Fruit fly (Drosophila melanogaster) whole organism, embryonic: ENCODE measurements around the gene Mst89B.

Experiments
- CG10366 ChIP-seq: fragments of 200-800 bp; sonication (Bioruptor generic); IDR thresholded peaks from 2 replicates; pipeline ENCODE4 v1.3.6; 2022; ENCODE audit warnings: missing biosample characterization, missing genetic modification characterization
- CG10543 ChIP-seq: fragments of 200-800 bp; sonication (Bioruptor generic); optimal IDR thresholded peaks from 3 replicates; lab custom pipeline; 2017; ENCODE audit warnings: missing biosample characterization, mild to moderate bottlenecking, missing genetic modification characterization, moderate library complexity
- CG12219 ChIP-seq: fragments of 200-800 bp; sonication (Bioruptor generic); optimal IDR thresholded peaks from 3 replicates; lab custom pipeline; 2018; ENCODE audit warnings: missing biosample characterization, mild to moderate bottlenecking, missing genetic modification characterization
- CG13624 ChIP-seq: fragments of 200-800 bp; sonication (Bioruptor generic); optimal IDR thresholded peaks from 2 replicates; lab custom pipeline; 2016; ENCODE audit warnings: missing biosample characterization, missing genetic modification characterization
- CG16815 ChIP-seq: fragments of 200-800 bp; sonication (Bioruptor generic); optimal IDR thresholded peaks from 3 replicates; lab custom pipeline; 2017; ENCODE audit warnings: missing biosample characterization, mild to moderate bottlenecking, missing genetic modification characterization
- CG2129 ChIP-seq: fragments of 200-800 bp; sonication (Bioruptor generic); IDR thresholded peaks from 2 replicates; pipeline ENCODE4 v1.3.6; 2022; ENCODE audit warnings: missing biosample characterization, missing genetic modification characterization; ENCODE audit not compliant: partially characterized antibody
- CG2712 ChIP-seq: fragments of 200-800 bp; optimal IDR thresholded peaks from 3 replicates; lab custom pipeline; 2019; ENCODE audit warnings: missing biosample characterization, mild to moderate bottlenecking, missing genetic modification characterization, moderate library complexity
- CG31224 ChIP-seq: fragments of 200-800 bp; sonication (Bioruptor generic); IDR thresholded peaks from 2 replicates; pipeline ENCODE4 v1.3.6; 2022; ENCODE audit warnings: missing biosample characterization, missing genetic modification characterization
- CG42726 ChIP-seq: fragments of 200-800 bp; sonication (Bioruptor generic); IDR thresholded peaks from 2 replicates; pipeline ENCODE4 v1.3.6; 2022; ENCODE audit warnings: missing biosample characterization, missing genetic modification characterization; ENCODE audit not compliant: partially characterized antibody
- CG4328 ChIP-seq: fragments of 200-800 bp; sonication (Bioruptor generic); optimal IDR thresholded peaks from 3 replicates; lab custom pipeline; 2017; ENCODE audit warnings: missing biosample characterization, missing genetic modification reagents, missing genetic modification characterization
- CG4404 ChIP-seq: fragments of 200-800 bp; sonication (Bioruptor generic); IDR thresholded peaks from 2 replicates; pipeline ENCODE4 v1.3.6; 2022; ENCODE audit warnings: missing biosample characterization, missing genetic modification characterization
- CG5953 ChIP-seq: fragments of 200-800 bp; sonication (Bioruptor generic); IDR thresholded peaks from 2 replicates; pipeline ENCODE4 v1.3.6; 2022; ENCODE audit warnings: missing biosample characterization, missing genetic modification characterization
- CG6765 ChIP-seq: fragments of 200-800 bp; sonication (Bioruptor generic); optimal IDR thresholded peaks from 3 replicates; lab custom pipeline; 2017; ENCODE audit warnings: missing biosample characterization, mild to moderate bottlenecking, missing genetic modification characterization
- CG6854 ChIP-seq: fragments of 200-800 bp; sonication (Bioruptor generic); optimal IDR thresholded peaks from 3 replicates; lab custom pipeline; 2017; ENCODE audit warnings: missing biosample characterization, mild to moderate bottlenecking, missing genetic modification characterization
- CG7357 ChIP-seq: fragments of 200-800 bp; sonication (Bioruptor generic); IDR thresholded peaks from 3 replicates; pipeline ENCODE4 v1.3.6; 2022; ENCODE audit warnings: missing biosample characterization, missing genetic modification characterization
- CG9437 ChIP-seq: fragments of 200-800 bp; sonication (Bioruptor generic); optimal IDR thresholded peaks from 2 replicates; lab custom pipeline; 2018; ENCODE audit warnings: missing biosample characterization, mild to moderate bottlenecking, missing genetic modification characterization
- Chrac-16 ChIP-seq: fragments of 200-800 bp; sonication (Bioruptor generic); optimal IDR thresholded peaks from 3 replicates; lab custom pipeline; 2016; ENCODE audit warnings: missing biosample characterization, missing genetic modification characterization
- Dad ChIP-seq: fragments of 200-800 bp; sonication (Bioruptor generic); optimal IDR thresholded peaks from 3 replicates; lab custom pipeline; 2016; ENCODE audit warnings: missing biosample characterization, missing genetic modification characterization
- Doc2 ChIP-seq: fragments of 200-800 bp; sonication (Bioruptor generic); IDR thresholded peaks from 2 replicates; pipeline ENCODE4 v1.3.6; 2022; ENCODE audit warnings: missing biosample characterization, missing genetic modification characterization
- ERR ChIP-seq: fragments of 200-800 bp; sonication (Bioruptor generic); optimal IDR thresholded peaks from 2 replicates; lab custom pipeline; 2016; ENCODE audit warnings: missing biosample characterization, missing genetic modification characterization
- Fer1 ChIP-seq: fragments of 200-800 bp; sonication (Bioruptor generic); optimal IDR thresholded peaks from 2 replicates; lab custom pipeline; 2017; ENCODE audit warnings: missing biosample characterization, mild to moderate bottlenecking, missing genetic modification characterization
- HLHmδ ChIP-seq: fragments of 200-800 bp; sonication (Bioruptor generic); optimal IDR thresholded peaks from 2 replicates; lab custom pipeline; 2018; ENCODE audit warnings: missing biosample characterization, mild to moderate bottlenecking, missing genetic modification characterization, moderate library complexity
- Hey ChIP-seq: fragments of 200-800 bp; sonication (Bioruptor generic); optimal IDR thresholded peaks from 3 replicates; lab custom pipeline; 2018; ENCODE audit warnings: missing biosample characterization, mild to moderate bottlenecking, missing genetic modification characterization
- Jarid2 ChIP-seq: fragments of 200-800 bp; sonication (Bioruptor generic); optimal IDR thresholded peaks from 3 replicates; lab custom pipeline; 2017; ENCODE audit warnings: mild to moderate bottlenecking, missing biosample characterization, missing genetic modification reagents, missing genetic modification characterization
- Kr ChIP-seq: fragments of 200-800 bp; sonication (Bioruptor generic); optimal IDR thresholded peaks from 2 replicates; lab custom pipeline; 2017; ENCODE audit warnings: missing biosample characterization, mild to moderate bottlenecking, missing genetic modification characterization
- Med ChIP-seq: fragments of 200-800 bp; sonication (Bioruptor generic); peaks from one replicate; lab custom pipeline; 2016; ENCODE audit warnings: missing biosample characterization, missing genetic modification characterization, mild to moderate bottlenecking, inconsistent platforms, moderate library complexity
- Meics ChIP-seq: fragments of 200-800 bp; sonication (Bioruptor generic); optimal IDR thresholded peaks from 2 replicates; lab custom pipeline; 2017; ENCODE audit warnings: missing biosample characterization, mild to moderate bottlenecking, missing genetic modification characterization
- Mes4 ChIP-seq: fragments of 200-800 bp; sonication (Bioruptor generic); optimal IDR thresholded peaks from 2 replicates; lab custom pipeline; 2016; ENCODE audit warnings: missing biosample characterization, missing genetic modification characterization
- NC2β ChIP-seq: fragments of 200-800 bp; sonication (Bioruptor generic); optimal IDR thresholded peaks from 2 replicates; lab custom pipeline; 2016; ENCODE audit warnings: missing biosample characterization, missing genetic modification characterization
- Sry-δ ChIP-seq: fragments of 200-800 bp; sonication (Bioruptor generic); optimal IDR thresholded peaks from 2 replicates; lab custom pipeline; 2016; ENCODE audit warnings: missing biosample characterization, missing genetic modification characterization
- TFAM ChIP-seq: fragments of 200-800 bp; sonication (Bioruptor generic); optimal IDR thresholded peaks from 2 replicates; lab custom pipeline; 2017; ENCODE audit warnings: missing biosample characterization, missing genetic modification characterization, inconsistent platforms
- ash1 ChIP-seq: fragments of 200-800 bp; sonication (Bioruptor generic); optimal IDR thresholded peaks from 2 replicates; lab custom pipeline; 2018; ENCODE audit warnings: missing biosample characterization, mild to moderate bottlenecking, missing genetic modification characterization
- bowl ChIP-seq: fragments of 200-800 bp; sonication (Bioruptor generic); IDR thresholded peaks from 2 replicates; pipeline ENCODE4 v1.3.6; 2022; ENCODE audit warnings: missing biosample characterization, missing genetic modification characterization
- btn ChIP-seq: fragments of 200-800 bp; sonication (Bioruptor generic); optimal IDR thresholded peaks from 2 replicates; lab custom pipeline; 2016; ENCODE audit warnings: missing biosample characterization, missing genetic modification characterization
- caup ChIP-seq: fragments of 200-800 bp; sonication (Bioruptor generic); optimal IDR thresholded peaks from 3 replicates; lab custom pipeline; 2017; ENCODE audit warnings: missing biosample characterization, mild to moderate bottlenecking, missing genetic modification characterization, moderate library complexity; ENCODE audit not compliant: severe bottlenecking
- corto ChIP-seq: fragments of 200-800 bp; sonication (Bioruptor generic); optimal IDR thresholded peaks from 2 replicates; lab custom pipeline; 2016; ENCODE audit warnings: missing biosample characterization, mild to moderate bottlenecking, missing genetic modification characterization, moderate library complexity
- croc ChIP-seq: fragments of 200-800 bp; sonication (Bioruptor generic); conservative IDR thresholded peaks from 3 replicates; pipeline ENCODE4 v1.3.6; 2022; ENCODE audit warnings: missing biosample characterization, missing genetic modification characterization
- dpn ChIP-seq, 2 experiments: fragments of 200-800 bp; sonication (Bioruptor generic); optimal IDR thresholded peaks; 3 replicates each; lab custom pipeline; 2016; ENCODE audit warnings: missing biosample characterization in 2 of 2, missing genetic modification characterization in 2 of 2
- ems ChIP-seq: fragments of 200-800 bp; sonication (Bioruptor generic); optimal IDR thresholded peaks from 3 replicates; lab custom pipeline; 2016; ENCODE audit warnings: missing biosample characterization, missing genetic modification characterization
- fd3F ChIP-seq: fragments of 200-800 bp; sonication (Bioruptor generic); optimal IDR thresholded peaks from 2 replicates; lab custom pipeline; 2018; ENCODE audit warnings: missing biosample characterization, mild to moderate bottlenecking, missing genetic modification characterization, moderate library complexity
- fd96Cb ChIP-seq: fragments of 200-800 bp; sonication (Bioruptor generic); optimal IDR thresholded peaks from 2 replicates; lab custom pipeline; 2018; ENCODE audit warnings: missing biosample characterization, mild to moderate bottlenecking, missing genetic modification characterization, moderate library complexity
- fru ChIP-seq: fragments of >200 bp; optimal IDR thresholded peaks from 2 replicates; lab custom pipeline; 2017
- gro ChIP-seq: fragments of 200-800 bp; sonication (Bioruptor generic); optimal IDR thresholded peaks from 2 replicates; lab custom pipeline; 2016; ENCODE audit warnings: missing biosample characterization, missing genetic modification characterization
- hb ChIP-seq: fragments of 200-800 bp; sonication (Bioruptor generic); IDR thresholded peaks from 3 replicates; pipeline ENCODE4 v1.3.6; 2022; ENCODE audit warnings: missing biosample characterization, missing genetic modification characterization; ENCODE audit not compliant: partially characterized antibody
- insv ChIP-seq, 2 experiments: fragments of 200-800 bp; sonication (Bioruptor generic); optimal IDR thresholded peaks; 3 replicates each; lab custom pipeline; 2016 to 2018; ENCODE audit warnings: missing biosample characterization in 2 of 2, missing genetic modification characterization in 2 of 2
- ken ChIP-seq: fragments of 200-800 bp; sonication (Bioruptor generic); IDR thresholded peaks from 3 replicates; pipeline ENCODE4 v1.3.6; 2022; ENCODE audit warnings: missing biosample characterization, missing genetic modification characterization
- nerfin-2 ChIP-seq: fragments of 200-800 bp; sonication (Bioruptor generic); IDR thresholded peaks from 2 replicates; pipeline ENCODE4 v1.3.6; 2022; ENCODE audit warnings: missing biosample characterization, missing genetic modification characterization; ENCODE audit not compliant: partially characterized antibody
- nom ChIP-seq: fragments of 200-800 bp; sonication (Bioruptor generic); optimal IDR thresholded peaks from 2 replicates; lab custom pipeline; 2017; ENCODE audit warnings: missing biosample characterization, missing genetic modification characterization, mild to moderate bottlenecking, moderate library complexity, missing genetic modification reagents
- org-1 ChIP-seq: fragments of 200-800 bp; sonication (Bioruptor generic); optimal IDR thresholded peaks from 2 replicates; lab custom pipeline; 2017; ENCODE audit warnings: missing biosample characterization, missing genetic modification characterization
- sqz ChIP-seq: fragments of 200-800 bp; sonication (Bioruptor generic); optimal IDR thresholded peaks from 3 replicates; lab custom pipeline; 2018; ENCODE audit warnings: missing biosample characterization, mild to moderate bottlenecking, missing genetic modification characterization
- unpg ChIP-seq: fragments of 200-800 bp; sonication (Bioruptor generic); optimal IDR thresholded peaks from 3 replicates; lab custom pipeline; 2018; ENCODE audit warnings: missing biosample characterization, mild to moderate bottlenecking, missing genetic modification characterization, moderate library complexity

The Mst89B gene

dm6 chr3R:16242461-16242934, 24.3 kb upstream of the Mst89B start (continued):
- TF ChIP-seq Fer1 (GFP tag; lab: Kevin White, UChicago) (peak; percentile 81), dpn (GFP tag; optimal IDR thresholded peaks at IDR 0.05; lab: Kevin White, UChicago) (peak in 1 of 2 experiments; percentile 19), Hey (tag; lab: Kevin White, UChicago) (peak; percentile 83), NC2β (peak; percentile 5), sqz (GFP tag; lab: Kevin White, UChicago) (peak; percentile 75), CG42726 (GFP tag; lab: Robert Waterston, UW) (no peak), CG7357 (no peak), CG4404 (no peak), CG2712 (tag; lab: Kevin White, UChicago) (peak; percentile 28), TFAM (GFP tag; lab: Kevin White, UChicago) (no peak), fru (lab: Kevin White, UChicago) (no peak), CG6765 (GFP tag; lab: Kevin White, UChicago) (peak; percentile 35), gro (GFP tag; lab: Kevin White, UChicago) (peak; percentile 80), insv (GFP tag; optimal IDR thresholded peaks at IDR 0.05; lab: Kevin White, UChicago) (peak in 1 of 2 experiments; percentile 79), Dad (GFP tag; lab: Kevin White, UChicago) (peak; percentile 33), CG10543 (peak; percentile 100), bowl (GFP tag; lab: Robert Waterston, UW) (no peak), CG31224 (GFP tag; lab: Robert Waterston, UW) (no peak), ash1 (GFP tag; lab: Kevin White, UChicago) (peak; percentile 88), unpg (peak; percentile 1), Med (GFP tag; lab: Kevin White, UChicago) (peak; percentile 97), CG5953 (GFP tag; lab: Robert Waterston, UW) (no peak), Meics (GFP tag; lab: Kevin White, UChicago) (peak; percentile 44), nerfin-2 (GFP tag; lab: Robert Waterston, UW) (no peak), CG6854 (GFP tag; lab: Kevin White, UChicago) (peak; percentile 30), CG10366 (GFP tag; lab: Robert Waterston, UW) (no peak), Chrac-16 (no peak), ken (no peak), Kr (GFP tag; lab: Kevin White, UChicago) (peak; percentile 67), Mes4 (peak; percentile 1), caup (peak; percentile 4), fd96Cb (tag; lab: Kevin White, UChicago) (no peak), hb (GFP tag; lab: Robert Waterston, UW) (no peak), Sry-δ (GFP tag; lab: Kevin White, UChicago) (peak; percentile 27), CG13624 (GFP tag; lab: Kevin White, UChicago) (peak; percentile 72), corto (no peak), croc (no peak), ems (no peak), btn (peak; percentile 26), ERR (GFP tag; lab: Kevin White, UChicago) (peak; percentile 80), CG4328 (GFP tag; lab: Kevin White, UChicago) (peak; percentile 39), CG12219 (GFP tag; lab: Kevin White, UChicago) (no peak), nom (peak; percentile 90), CG9437 (GFP tag; lab: Kevin White, UChicago) (peak; percentile 52), org-1 (GFP tag; lab: Kevin White, UChicago) (peak; percentile 21), Jarid2 (peak; percentile 92), CG2129 (GFP tag; lab: Robert Waterston, UW) (no peak), HLHmδ (GFP tag; lab: Kevin White, UChicago) (peak; percentile 55), fd3F (GFP tag; lab: Kevin White, UChicago) (no peak), Doc2 (GFP tag; lab: Robert Waterston, UW) (no peak), CG16815 (GFP tag; lab: Kevin White, UChicago) (no peak)
